Worm (Caenorhabditis elegans) whole organism, early embryonic: Measurements from ENCODE around the gene exc-14.

Experiments
- F13C5.2 ChIP-seq: sonication (generic microtip); optimal IDR thresholded peaks from 2 replicates; lab custom pipeline; 2017; ENCODE audit warnings: mild to moderate bottlenecking, missing genetic modification characterization, inconsistent platforms, missing compliant biosample characterization
- ama-1 ChIP-seq: fragments of 150-350 bp; optimal IDR thresholded peaks from 2 replicates; lab custom pipeline; 2014
- ceh-13 ChIP-seq: fragments of 200-800 bp; sonication (Bioruptor generic); optimal IDR thresholded peaks from 2 replicates; lab custom pipeline; 2018; ENCODE audit warnings: mild to moderate bottlenecking, missing genetic modification characterization, missing compliant biosample characterization
- ceh-36 ChIP-seq: sonication (generic microtip); optimal IDR thresholded peaks from 2 replicates; lab custom pipeline; 2016; ENCODE audit warnings: missing genetic modification characterization, inconsistent platforms, missing compliant biosample characterization
- ets-7 ChIP-seq: sonication (generic microtip); optimal IDR thresholded peaks from 2 replicates; lab custom pipeline; 2016; ENCODE audit warnings: missing genotype, missing genetic modification characterization, missing compliant biosample characterization
- flt-1 ChIP-seq: fragments of 200-800 bp; sonication (Bioruptor generic); IDR thresholded peaks from 2 replicates; pipeline ENCODE4 v1.3.6; 2022; ENCODE audit warnings: missing genetic modification characterization, missing compliant biosample characterization
- hmg-4 ChIP-seq: fragments of 200-800 bp; sonication (Bioruptor generic); optimal IDR thresholded peaks from 2 replicates; lab custom pipeline; 2018; ENCODE audit warnings: mild to moderate bottlenecking, missing genetic modification characterization, missing compliant biosample characterization
- pes-1 ChIP-seq: fragments of 200-800 bp; sonication (Bioruptor generic); IDR thresholded peaks from 2 replicates; pipeline ENCODE4 v1.3.6; 2022; ENCODE audit warnings: missing genetic modification reagents, missing genetic modification characterization, missing compliant biosample characterization
- scrt-1 ChIP-seq: fragments of 200-800 bp; sonication (Bioruptor generic); IDR thresholded peaks from 2 replicates; pipeline ENCODE4 v1.3.6; 2022; ENCODE audit warnings: missing genetic modification characterization, missing compliant biosample characterization
- sea-1 ChIP-seq: fragments of 200-800 bp; sonication (Bioruptor generic); conservative IDR thresholded peaks from 2 replicates; pipeline ENCODE4 v1.3.6; 2022; ENCODE audit warnings: missing genetic modification characterization, missing compliant biosample characterization
- tbx-11 ChIP-seq: fragments of 200-800 bp; sonication (Bioruptor generic); IDR thresholded peaks from 2 replicates; pipeline ENCODE4 v1.3.6; 2022; ENCODE audit warnings: missing genetic modification characterization, missing compliant biosample characterization
- tra-4 ChIP-seq: sonication (generic microtip); optimal IDR thresholded peaks from 2 replicates; lab custom pipeline; 2017; ENCODE audit warnings: missing genetic modification characterization, missing compliant biosample characterization

DNA sequence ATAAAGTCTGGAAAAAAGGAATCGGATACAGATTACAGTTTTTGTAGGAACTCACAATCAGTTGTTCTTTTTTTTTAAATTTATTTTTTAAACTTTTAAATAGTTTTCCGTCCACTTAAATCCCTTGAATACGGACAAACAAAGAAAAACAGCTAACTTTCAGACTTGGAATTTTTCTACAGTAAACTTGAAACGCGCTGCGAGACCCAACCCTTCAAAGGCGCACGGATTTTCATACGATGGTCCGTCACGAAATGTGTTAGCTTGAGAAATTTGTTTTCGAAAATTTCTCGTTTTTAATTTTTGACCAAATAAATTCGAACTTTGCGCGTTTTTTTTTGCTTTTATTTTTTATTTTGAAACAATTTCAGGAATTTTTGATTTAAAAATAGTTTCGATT lies 555 bp upstream of the exc-14 start:
- TF ChIP-seq ama-1 (lab: Kevin White, UChicago) (no peak), sea-1 (GFP tag; lab: Robert Waterston, UW) (no peak), F13C5.2 (tag; lab: Kevin White, UChicago) (no peak), scrt-1 (no peak), flt-1 (GFP tag; lab: Robert Waterston, UW) (no peak), ets-7 (tag; lab: Kevin White, UChicago) (no peak), pes-1 (no peak), ceh-36 (no peak), ceh-13 (GFP tag; lab: Kevin White, UChicago) (no peak), tbx-11 (GFP tag; lab: Robert Waterston, UW) (no peak), tra-4 (tag; lab: Kevin White, UChicago) (no peak), hmg-4 (GFP tag; lab: Kevin White, UChicago) (no peak)
